Worm (Caenorhabditis elegans) whole organism, L2 larva: Measurements from ENCODE around the gene C24A8.6.
"Not testable (repeated sequence)": the region's sequence is repeated elsewhere in the genome, so short reads cannot be mapped to it uniquely, and the experiment has no call there.

Experiments used
- aly-2 ChIP-seq: fragments of 150-350 bp; optimal IDR thresholded peaks from 2 replicates; lab custom pipeline; 2014; ENCODE audit warnings: missing biosample characterization, missing genetic modification characterization
- ceh-82 ChIP-seq: fragments of 150-350 bp; optimal IDR thresholded peaks from 2 replicates; lab custom pipeline; 2014; ENCODE audit warnings: missing biosample characterization, missing genetic modification characterization
- egl-27 ChIP-seq: sonication (generic microtip); optimal IDR thresholded peaks from 3 replicates; lab custom pipeline; 2017; ENCODE audit warnings: missing biosample characterization, missing genetic modification reagents, missing genetic modification characterization
- elt-1 ChIP-seq: fragments of 150-350 bp; optimal IDR thresholded peaks from 2 replicates; lab custom pipeline; 2014; ENCODE audit warnings: missing biosample characterization, missing genetic modification characterization
- elt-3 ChIP-seq: sonication (generic microtip); optimal IDR thresholded peaks from 2 replicates; lab custom pipeline; 2017; ENCODE audit warnings: missing biosample characterization, missing genetic modification characterization
- fos-1 ChIP-seq: fragments of 150-350 bp; optimal IDR thresholded peaks from 2 replicates; lab custom pipeline; 2014; ENCODE audit warnings: missing biosample characterization, missing genetic modification characterization
- lin-13 ChIP-seq: fragments of 150-350 bp; optimal IDR thresholded peaks from 2 replicates; lab custom pipeline; 2014; ENCODE audit warnings: missing biosample characterization, missing genetic modification reagents, missing genetic modification characterization
- mdl-1 ChIP-seq, 2 experiments: fragments of 150-350 bp in 1 of 2; sonication (generic microtip) in 1 of 2; optimal IDR thresholded peaks; 2 replicates each; lab custom pipeline; 2017; ENCODE audit warnings: missing biosample characterization in 2 of 2, missing genetic modification characterization in 2 of 2
- nhr-10 ChIP-seq: sonication (generic microtip); optimal IDR thresholded peaks from 2 replicates; lab custom pipeline; 2017; ENCODE audit warnings: missing biosample characterization, missing genetic modification characterization
- nhr-23 ChIP-seq: fragments of 150-350 bp; optimal IDR thresholded peaks from 2 replicates; lab custom pipeline; 2014; ENCODE audit warnings: missing biosample characterization, missing genetic modification reagents, missing genetic modification characterization
- skn-1 ChIP-seq: sonication (generic microtip); optimal IDR thresholded peaks from 2 replicates; lab custom pipeline; 2017; ENCODE audit warnings: missing biosample characterization, missing genetic modification characterization
- sma-9 ChIP-seq, 2 experiments: fragments of 150-350 bp in 1 of 2; sonication (generic microtip) in 1 of 2; optimal IDR thresholded peaks; 2 replicates each; lab custom pipeline; 2014 to 2016; ENCODE audit warnings: missing genetic modification characterization in 2 of 2, mild to moderate bottlenecking in 1 of 2, missing biosample characterization in 1 of 2, missing compliant biosample characterization in 1 of 2, missing genetic modification reagents in 1 of 2, moderate library complexity in 1 of 2
- zag-1 ChIP-seq: fragments of 150-350 bp; optimal IDR thresholded peaks from 2 replicates; lab custom pipeline; 2014; ENCODE audit warnings: missing biosample characterization, missing genetic modification characterization
- ztf-11 ChIP-seq: sonication (generic microtip); optimal IDR thresholded peaks from 2 replicates; lab custom pipeline; 2017; ENCODE audit warnings: missing biosample characterization, missing genetic modification characterization

DNA sequence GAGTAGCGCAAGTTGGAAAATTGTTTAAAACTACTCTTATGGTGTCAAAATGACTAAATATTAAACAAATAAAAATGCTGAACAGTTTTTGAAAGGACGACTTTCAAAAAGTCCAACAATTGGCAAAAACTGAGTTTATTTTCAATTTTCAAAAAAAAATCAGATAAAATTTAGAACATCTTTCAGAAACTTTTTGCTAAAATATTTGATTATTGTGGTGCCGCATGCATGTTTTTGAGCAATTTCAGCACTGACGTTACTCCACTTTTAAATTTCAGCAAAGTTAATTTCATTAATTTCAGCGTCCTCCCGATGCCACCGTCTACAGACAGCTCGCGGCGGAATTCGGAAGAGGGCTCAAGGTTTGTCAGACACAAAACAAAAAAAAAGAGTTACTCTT lies 7.1 kb upstream of the C24A8.6 start, which contains the start of gene cst-1:
- TF ChIP-seq zag-1 (tag; lab: Kevin White, UChicago); sma-9 (GFP tag; optimal IDR thresholded peaks at IDR 0.05; lab: Kevin White, UChicago); sma-9 (tag; optimal IDR thresholded peaks at IDR 0.05; lab: Kevin White, UChicago); lin-13 (GFP tag; lab: Kevin White, UChicago); ceh-82 (tag; lab: Kevin White, UChicago); ztf-11 (tag; lab: Kevin White, UChicago); nhr-23; fos-1; egl-27 (tag; lab: Kevin White, UChicago); elt-3; mdl-1 (tag; optimal IDR thresholded peaks at IDR 0.05; lab: Kevin White, UChicago); aly-2 (tag; lab: Kevin White, UChicago); nhr-10 (tag; lab: Kevin White, UChicago); elt-1 (tag; lab: Kevin White, UChicago); skn-1: not testable (repeated sequence)
